Worm (Caenorhabditis elegans) whole organism, L1 larva: ENCODE results near the gene scly-1.

Source experiments
- C04F5.9 ChIP-seq: sonication (generic microtip); optimal IDR thresholded peaks from 2 replicates; lab custom pipeline; 2016; ENCODE audit warnings: missing genetic modification characterization, missing compliant biosample characterization
- F16B12.6 ChIP-seq: fragments of 150-350 bp; optimal IDR thresholded peaks from 2 replicates; lab custom pipeline; 2014; ENCODE audit warnings: missing biosample characterization, missing genetic modification characterization
- Y116A8C.19 ChIP-seq: sonication (generic microtip); optimal IDR thresholded peaks from 2 replicates; lab custom pipeline; 2016; ENCODE audit warnings: missing compliant biosample characterization, missing genetic modification characterization, borderline replicate concordance
- alr-1 ChIP-seq: fragments of 200-800 bp; sonication (Bioruptor generic); optimal IDR thresholded peaks from 2 replicates; lab custom pipeline; 2018; ENCODE audit warnings: borderline replicate concordance, mild to moderate bottlenecking, missing genetic modification characterization, missing compliant biosample characterization
- aly-2 ChIP-seq: fragments of 150-350 bp; optimal IDR thresholded peaks from 2 replicates; lab custom pipeline; 2014; ENCODE audit warnings: missing biosample characterization, missing genetic modification characterization
- blmp-1 ChIP-seq: fragments of 150-350 bp; optimal IDR thresholded peaks from 2 replicates; lab custom pipeline; 2014; ENCODE audit warnings: missing biosample characterization, missing genetic modification characterization
- ceh-82 ChIP-seq, 3 experiments: fragments of 150-350 bp in 1 of 3; sonication (generic microtip) in 2 of 3; optimal IDR thresholded peaks; 2 replicates each; lab custom pipeline; 2014 to 2017; ENCODE audit warnings: missing biosample characterization in 3 of 3, missing genetic modification characterization in 3 of 3
- ceh-88 ChIP-seq: fragments of 200-800 bp; sonication (Bioruptor generic); IDR thresholded peaks from 2 replicates; pipeline ENCODE4 v1.3.6; 2022; ENCODE audit warnings: missing genetic modification characterization, missing compliant biosample characterization
- dpl-1 ChIP-seq, 3 experiments: fragments of 150-350 bp in 2 of 3; sonication (generic microtip) in 1 of 3; optimal IDR thresholded peaks; 2 replicates each; lab custom pipeline; 2014 to 2017; ENCODE audit warnings: missing biosample characterization in 3 of 3, missing genetic modification characterization in 3 of 3, missing genetic modification reagents in 3 of 3
- dsc-1 ChIP-seq: sonication (generic microtip); optimal IDR thresholded peaks from 2 replicates; lab custom pipeline; 2016; ENCODE audit warnings: mild to moderate bottlenecking, missing genetic modification characterization, missing compliant biosample characterization
- efl-1 ChIP-seq, 4 experiments: fragments of 150-350 bp; optimal IDR thresholded peaks in 3 of 4; peaks in 1 of 4; 1 replicate in 1 of 4; 2 replicates in 3 of 4; lab custom pipeline; 2014; ENCODE audit warnings: missing biosample characterization in 2 of 4, missing genetic modification characterization in 2 of 4, missing genetic modification reagents in 2 of 4
- egl-13 ChIP-seq: sonication (generic microtip); optimal IDR thresholded peaks from 2 replicates; lab custom pipeline; 2016; ENCODE audit warnings: missing genotype, missing genetic modification reagents, missing genetic modification characterization, missing compliant biosample characterization
- elt-3 ChIP-seq, 6 experiments: fragments of 150-350 bp in 1 of 6; sonication (generic microtip); optimal IDR thresholded peaks; 2 replicates each; lab custom pipeline; 2017 to 2018; ENCODE audit warnings: missing biosample characterization in 6 of 6, missing genetic modification characterization in 6 of 6, inconsistent platforms in 1 of 6
- ets-5 ChIP-seq: fragments of 200-800 bp; sonication (Bioruptor generic); IDR thresholded peaks from 2 replicates; pipeline ENCODE4 v1.3.6; 2022; ENCODE audit warnings: missing genetic modification characterization, missing compliant biosample characterization
- fkh-10 ChIP-seq: sonication (generic microtip); optimal IDR thresholded peaks from 2 replicates; lab custom pipeline; 2017; ENCODE audit warnings: missing biosample characterization, missing genetic modification reagents, missing genetic modification characterization
- fos-1 ChIP-seq: fragments of 150-350 bp; optimal IDR thresholded peaks from 2 replicates; lab custom pipeline; 2014; ENCODE audit warnings: missing biosample characterization, missing genetic modification characterization
- irx-1 ChIP-seq: sonication (generic microtip); optimal IDR thresholded peaks from 2 replicates; lab custom pipeline; 2016; ENCODE audit warnings: missing genetic modification characterization, missing compliant biosample characterization
- lin-13 ChIP-seq: fragments of 150-350 bp; optimal IDR thresholded peaks from 2 replicates; lab custom pipeline; 2014; ENCODE audit warnings: missing biosample characterization, missing genetic modification reagents, missing genetic modification characterization
- lin-14 ChIP-seq: fragments of 200-800 bp; sonication (Bioruptor generic); optimal IDR thresholded peaks from 2 replicates; lab custom pipeline; 2018; ENCODE audit warnings: mild to moderate bottlenecking, missing genetic modification characterization, moderate library complexity, missing compliant biosample characterization
- lin-35 ChIP-seq, 2 experiments: fragments of 150-350 bp; optimal IDR thresholded peaks; 2 replicates each; lab custom pipeline; 2014; ENCODE audit warnings: missing biosample characterization in 2 of 2, missing genetic modification characterization in 2 of 2, missing genetic modification reagents in 2 of 2
- lsy-2 ChIP-seq, 2 experiments: fragments of 150-350 bp; optimal IDR thresholded peaks; 2 replicates each; lab custom pipeline; 2014; ENCODE audit warnings: missing biosample characterization in 2 of 2, missing genetic modification characterization in 2 of 2
- mab-9 ChIP-seq: fragments of 200-800 bp; sonication (Bioruptor generic); IDR thresholded peaks from 2 replicates; pipeline ENCODE4 v1.3.6; 2022; ENCODE audit warnings: missing genetic modification reagents, missing genetic modification characterization, missing compliant biosample characterization
- mdl-1 ChIP-seq, 2 experiments: fragments of 150-350 bp; optimal IDR thresholded peaks; 2 replicates each; lab custom pipeline; 2014 to 2017; ENCODE audit warnings: missing biosample characterization in 2 of 2, missing genetic modification characterization in 2 of 2, inconsistent platforms in 1 of 2
- mep-1 ChIP-seq: fragments of 150-350 bp; optimal IDR thresholded peaks from 2 replicates; lab custom pipeline; 2014; ENCODE audit warnings: missing biosample characterization, missing genetic modification characterization
- nhr-19 ChIP-seq: fragments of 200-800 bp; sonication (Bioruptor generic); conservative IDR thresholded peaks from 2 replicates; pipeline ENCODE4 v1.3.6; 2022; ENCODE audit warnings: missing genetic modification characterization, missing compliant biosample characterization
- nhr-237 ChIP-seq: fragments of 150-350 bp; optimal IDR thresholded peaks from 2 replicates; lab custom pipeline; 2014; ENCODE audit warnings: missing biosample characterization, missing genetic modification characterization
- nhr-28 ChIP-seq: fragments of 150-350 bp; optimal IDR thresholded peaks from 2 replicates; lab custom pipeline; 2014; ENCODE audit warnings: missing biosample characterization, missing genetic modification characterization
- nhr-47 ChIP-seq: sonication (generic microtip); optimal IDR thresholded peaks from 2 replicates; lab custom pipeline; 2016; ENCODE audit warnings: mild to moderate bottlenecking, missing genetic modification characterization, moderate library complexity, missing compliant biosample characterization
- nhr-84 ChIP-seq: sonication (generic microtip); optimal IDR thresholded peaks from 2 replicates; lab custom pipeline; 2017; ENCODE audit warnings: missing biosample characterization, missing genetic modification characterization
- nhr-85 ChIP-seq: sonication (generic microtip); peaks from one replicate; lab custom pipeline; 2016; ENCODE audit warnings: missing genetic modification characterization, inconsistent platforms, missing compliant biosample characterization
- pqm-1 ChIP-seq: sonication (generic microtip); optimal IDR thresholded peaks from 3 replicates; lab custom pipeline; 2017; ENCODE audit warnings: missing biosample characterization, missing genetic modification characterization
- rnt-1 ChIP-seq: sonication (generic microtip); optimal IDR thresholded peaks from 2 replicates; lab custom pipeline; 2016; ENCODE audit warnings: mild to moderate bottlenecking, missing genetic modification characterization, moderate library complexity, missing compliant biosample characterization
- snpc-4 ChIP-seq: fragments of 150-350 bp; optimal IDR thresholded peaks from 2 replicates; lab custom pipeline; 2014; ENCODE audit warnings: missing biosample characterization, missing genetic modification characterization
- snu-23 ChIP-seq: sonication (generic microtip); optimal IDR thresholded peaks from 2 replicates; lab custom pipeline; 2016; ENCODE audit warnings: missing genetic modification characterization, missing compliant biosample characterization
- sox-4 ChIP-seq: sonication (generic microtip); optimal IDR thresholded peaks from 2 replicates; lab custom pipeline; 2016; ENCODE audit warnings: missing genetic modification characterization, missing compliant biosample characterization
- swsn-7 ChIP-seq: sonication (generic microtip); optimal IDR thresholded peaks from 2 replicates; lab custom pipeline; 2016; ENCODE audit warnings: missing genetic modification characterization, missing compliant biosample characterization
- tbx-2 ChIP-seq: sonication (generic microtip); optimal IDR thresholded peaks from 2 replicates; lab custom pipeline; 2016; ENCODE audit warnings: missing genetic modification characterization, missing compliant biosample characterization
- unc-30 ChIP-seq: sonication (generic microtip); optimal IDR thresholded peaks from 2 replicates; lab custom pipeline; 2017; ENCODE audit warnings: missing biosample characterization, missing genetic modification characterization
- unc-62 ChIP-seq: fragments of 150-350 bp; optimal IDR thresholded peaks from 2 replicates; lab custom pipeline; 2014; ENCODE audit warnings: missing biosample characterization, missing genetic modification reagents, missing genetic modification characterization
- unc-98 ChIP-seq: fragments of 200-800 bp; sonication (Bioruptor generic); IDR thresholded peaks from 2 replicates; pipeline ENCODE4 v1.3.6; 2022; ENCODE audit warnings: missing genetic modification characterization, missing compliant biosample characterization
- xbp-1 ChIP-seq: sonication (generic microtip); optimal IDR thresholded peaks from 2 replicates; lab custom pipeline; 2016; ENCODE audit warnings: missing genetic modification characterization, missing compliant biosample characterization
- zip-4 ChIP-seq: fragments of 200-800 bp; sonication (Bioruptor generic); optimal IDR thresholded peaks from 2 replicates; lab custom pipeline; 2018; ENCODE audit warnings: mild to moderate bottlenecking, missing genetic modification characterization, moderate library complexity, missing compliant biosample characterization
- ztf-11 ChIP-seq, 2 experiments: sonication (generic microtip); optimal IDR thresholded peaks; 2 replicates each; lab custom pipeline; 2016 to 2017; ENCODE audit warnings: missing genetic modification characterization in 2 of 2, missing biosample characterization in 1 of 2, missing compliant biosample characterization in 1 of 2
- ztf-4 ChIP-seq: fragments of 150-350 bp; optimal IDR thresholded peaks from 2 replicates; lab custom pipeline; 2014; ENCODE audit warnings: missing biosample characterization, missing genetic modification characterization

The scly-1 gene

ce11 chrII:6324086-6324485 lies 43.2 kb upstream of the scly-1 start, which contains the start of gene sma-6:
Gene sma-6 (plus strand): TSS chrII:6324484.
- TF ChIP-seq efl-1 (optimal IDR thresholded peaks at IDR 0.05; lab: Kevin White, UChicago) (no peak), efl-1 (GFP tag; optimal IDR thresholded peaks at IDR 0.05 in 1 of 2; lab: Kevin White, UChicago) (peak in 1 of 2 experiments; percentile 94), dpl-1 (GFP tag; optimal IDR thresholded peaks at IDR 0.05; lab: Kevin White, UChicago) (peak in 1 of 3 experiments; percentile 7), blmp-1 (tag; lab: Kevin White, UChicago) (peak; percentile 68), alr-1 (tag; lab: Kevin White, UChicago) (no peak), snu-23 (GFP tag; lab: Kevin White, UChicago) (peak; percentile 10), nhr-47 (tag; lab: Kevin White, UChicago) (no peak), tbx-2 (tag; lab: Kevin White, UChicago) (no peak), fkh-10 (no peak), irx-1 (no peak), fos-1 (tag; lab: Kevin White, UChicago) (no peak), elt-3 (tag; optimal IDR thresholded peaks at IDR 0.05; lab: Kevin White, UChicago) (peak in 1 of 6 experiments; percentile 63), nhr-84 (tag; lab: Kevin White, UChicago) (no peak), ceh-88 (GFP tag; lab: Robert Waterston, UW) (no peak), ztf-11 (tag; optimal IDR thresholded peaks at IDR 0.05; lab: Kevin White, UChicago) (no peak), lin-14 (GFP tag; lab: Kevin White, UChicago) (peak; percentile 46), ztf-4 (tag; lab: Kevin White, UChicago) (no peak), nhr-85 (tag; lab: Kevin White, UChicago) (no peak), lin-35 (GFP tag; optimal IDR thresholded peaks at IDR 0.05; lab: Kevin White, UChicago) (peak in 1 of 2 experiments; percentile 37), lin-13 (no peak), unc-98 (GFP tag; lab: Robert Waterston, UW) (no peak), lsy-2 (tag; optimal IDR thresholded peaks at IDR 0.05; lab: Kevin White, UChicago) (peak in 1 of 2 experiments; percentile 23), xbp-1 (tag; lab: Kevin White, UChicago) (no peak)

- no peak for TF ChIP-seq aly-2
- TF ChIP-seq nhr-19 = no peak
- TF ChIP-seq egl-13 (tag; lab: Kevin White, UChicago) = no peak
- no peak for TF ChIP-seq mdl-1 (tag; optimal IDR thresholded peaks at IDR 0.05; lab: Kevin White, UChicago)
- TF ChIP-seq fos-1 (tag; lab: Kevin White, UChicago) = no peak
- no peak for TF ChIP-seq nhr-237 (tag; lab: Kevin White, UChicago)
- no peak for TF ChIP-seq F16B12.6 (tag; lab: Kevin White, UChicago)
- no peak for TF ChIP-seq lin-14 (GFP tag; lab: Kevin White, UChicago)
- no peak for TF ChIP-seq sox-4 (tag; lab: Kevin White, UChicago)
- no peak for TF ChIP-seq C04F5.9
- no peak for TF ChIP-seq irx-1
These were observed 42.1 kb upstream of the scly-1 start, which contains the start of gene C32D5.4 for ce11 chrII:6322979-6323378. Gene C32D5.4 (minus strand): TSS chrII:6323079.

ce11 chrII:6322081-6322480 lies 41.2 kb upstream of the scly-1 start:
- TF ChIP-seq unc-62 (GFP tag; lab: Kevin White, UChicago) = no peak
- TF ChIP-seq sox-4 (tag; lab: Kevin White, UChicago) = no peak
- no peak for TF ChIP-seq unc-30 (tag; lab: Kevin White, UChicago)
- no peak for TF ChIP-seq dsc-1
- no peak for TF ChIP-seq efl-1 (optimal IDR thresholded peaks at IDR 0.05; lab: Kevin White, UChicago)
- TF ChIP-seq efl-1 (GFP tag; optimal IDR thresholded peaks at IDR 0.05 in 1 of 2; lab: Kevin White, UChicago) = no peak
- no peak for TF ChIP-seq lin-13
- no peak for TF ChIP-seq swsn-7 (tag; lab: Kevin White, UChicago)

- TF ChIP-seq mab-9 (GFP tag; lab: Robert Waterston, UW) (no peak), mep-1 (peak; percentile 62), F16B12.6 (tag; lab: Kevin White, UChicago) (peak; percentile 31), sox-4 (tag; lab: Kevin White, UChicago) (no peak), rnt-1 (tag; lab: Kevin White, UChicago) (peak; percentile 58), lin-14 (GFP tag; lab: Kevin White, UChicago) (peak; percentile 47), unc-62 (GFP tag; lab: Kevin White, UChicago) (no peak), ets-5 (no peak), nhr-19 (peak; percentile 21; the same call in 1 of the 2 replicates), elt-3 (tag; optimal IDR thresholded peaks at IDR 0.05; lab: Kevin White, UChicago) (peak in 1 of 6 experiments; percentile 27), swsn-7 (tag; lab: Kevin White, UChicago) (peak; percentile 21), Y116A8C.19 (no peak), zip-4 (no peak), unc-98 (GFP tag; lab: Robert Waterston, UW) (no peak), nhr-28 (tag; lab: Kevin White, UChicago) (no peak), irx-1 (no peak), ceh-82 (tag; optimal IDR thresholded peaks at IDR 0.05; lab: Kevin White, UChicago) (peak in 1 of 3 experiments; percentile 40), C04F5.9 (no peak), snpc-4 (tag; lab: Kevin White, UChicago) (peak; percentile 24), pqm-1 (tag; lab: Kevin White, UChicago) (no peak)
These were observed 39.9 kb upstream of the scly-1 start, which contains the start of gene efr-3 for ce11 chrII:6320655-6321388. Gene efr-3 (minus strand): TSS chrII:6321159.
